Fruit fly (Drosophila melanogaster) S2 (cell line): Measurements from ENCODE around the gene CG4678.

Experiments
- CG8478 ChIP-seq: fragments of >200 bp; optimal IDR thresholded peaks from 2 replicates; lab custom pipeline; 2018
- CTCF ChIP-seq, 2 experiments: fragments of >200 bp; optimal IDR thresholded peaks; 2 replicates each; lab custom pipeline; 2018

DNA sequence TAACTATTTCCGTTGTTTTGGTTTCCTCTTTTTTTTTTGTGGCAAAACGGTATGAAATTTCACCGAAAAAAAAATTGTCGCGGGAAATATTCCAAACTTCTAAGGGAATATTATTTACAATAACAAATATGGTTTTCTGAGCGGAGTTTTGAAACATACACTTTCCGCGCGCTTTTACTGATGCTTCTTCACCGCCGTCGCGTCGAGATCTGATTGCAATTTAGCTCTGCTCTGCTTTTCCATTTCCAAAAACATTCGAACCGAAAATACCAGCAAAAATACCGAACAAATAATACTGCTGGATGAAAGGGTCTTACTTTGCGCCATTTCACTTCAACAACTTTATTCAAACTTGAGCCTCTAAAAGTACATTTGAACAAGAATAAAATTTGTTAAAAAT lies 972 bp upstream of the CG4678 start, which contains the start of gene Septin4:
- TF ChIP-seq CTCF (optimal IDR thresholded peaks at IDR 0.05; lab: Kevin White, UChicago) (no peak), CG8478 (lab: Kevin White, UChicago) (no peak)
